Worm (Caenorhabditis elegans) whole organism, L4 larva: ENCODE data around the gene F54F2.9.
A peak's percentile ranks its signal among the peaks of the same experiment; 100 is the strongest.

Source experiments
- D1046.2 ChIP-seq: fragments of 200-800 bp; sonication (Bioruptor generic); IDR thresholded peaks from 2 replicates; pipeline ENCODE4 v1.3.6; 2022; ENCODE audit warnings: missing genetic modification characterization, missing compliant biosample characterization
- F26F4.8 ChIP-seq: fragments of 200-800 bp; sonication (Bioruptor generic); conservative IDR thresholded peaks from 2 replicates; pipeline ENCODE4 v1.3.6; 2022; ENCODE audit warnings: missing genetic modification characterization, missing compliant biosample characterization
- F37D6.2 ChIP-seq: sonication (generic microtip); optimal IDR thresholded peaks from 2 replicates; lab custom pipeline; 2016; ENCODE audit warnings: mild to moderate bottlenecking, missing genetic modification characterization, missing compliant biosample characterization
- F44E2.7 ChIP-seq: fragments of 200-800 bp; sonication (Bioruptor generic); IDR thresholded peaks from 2 replicates; pipeline ENCODE4 v2.1.2; 2022; ENCODE audit warnings: missing genetic modification characterization, missing compliant biosample characterization
- R02D3.7 ChIP-seq: fragments of 150-350 bp; sonication (generic microtip); optimal IDR thresholded peaks from 3 replicates; lab custom pipeline; 2014; ENCODE audit warnings: missing biosample characterization, missing genetic modification characterization
- T20F7.1 ChIP-seq: fragments of 200-800 bp; sonication (Bioruptor generic); optimal IDR thresholded peaks from 2 replicates; lab custom pipeline; 2018; ENCODE audit warnings: mild to moderate bottlenecking, missing genetic modification characterization, missing compliant biosample characterization
- Y48G9A.11 ChIP-seq: fragments of 200-800 bp; sonication (Bioruptor generic); IDR thresholded peaks from 2 replicates; pipeline ENCODE4 v1.3.6; 2022; ENCODE audit warnings: missing genetic modification reagents, missing genetic modification characterization, missing compliant biosample characterization
- Y75B8A.6 ChIP-seq: fragments of 200-800 bp; sonication (Bioruptor generic); IDR thresholded peaks from 2 replicates; pipeline ENCODE4 v1.3.6; 2022; ENCODE audit warnings: missing genetic modification reagents, missing genetic modification characterization, missing compliant biosample characterization
- ZK337.2 ChIP-seq: fragments of 200-800 bp; sonication (Bioruptor generic); IDR thresholded peaks from 2 replicates; pipeline ENCODE4 v1.3.6; 2022; ENCODE audit warnings: missing genetic modification reagents, missing genetic modification characterization, missing compliant biosample characterization
- aha-1 ChIP-seq: fragments of 150-350 bp; peaks from one replicate; lab custom pipeline; 2014; ENCODE audit warnings: missing biosample characterization, missing genetic modification characterization
- aly-2 ChIP-seq: sonication (generic microtip); optimal IDR thresholded peaks from 2 replicates; lab custom pipeline; 2018; ENCODE audit warnings: missing biosample characterization, missing genetic modification characterization
- arid-1 ChIP-seq: fragments of 200-800 bp; sonication (Bioruptor generic); conservative IDR thresholded peaks from 2 replicates; pipeline ENCODE4 v1.3.6; 2022; ENCODE audit warnings: missing genetic modification reagents, missing genetic modification characterization, missing compliant biosample characterization
- ceh-20 ChIP-seq: fragments of 200-800 bp; sonication (Bioruptor generic); IDR thresholded peaks from 2 replicates; pipeline ENCODE4 v1.3.6; 2022; ENCODE audit warnings: missing genetic modification reagents, missing genetic modification characterization, missing compliant biosample characterization
- ceh-32 ChIP-seq: sonication (generic microtip); optimal IDR thresholded peaks from 2 replicates; lab custom pipeline; 2016; ENCODE audit warnings: mild to moderate bottlenecking, missing genetic modification characterization, missing compliant biosample characterization; ENCODE audit not compliant: poor library complexity
- ces-1 ChIP-seq: fragments of 150-350 bp; sonication (generic microtip); optimal IDR thresholded peaks from 4 replicates; lab custom pipeline; 2014; ENCODE audit warnings: missing biosample characterization, missing genetic modification reagents, missing genetic modification characterization
- cey-2 ChIP-seq: sonication (generic microtip); optimal IDR thresholded peaks from 3 replicates; lab custom pipeline; 2017; ENCODE audit warnings: missing genetic modification characterization, mild to moderate bottlenecking, missing compliant biosample characterization, antibody characterized with exemption, borderline replicate concordance; ENCODE audit not compliant: insufficient read depth
- daf-8 ChIP-seq: fragments of 200-800 bp; sonication (Bioruptor generic); IDR thresholded peaks from 2 replicates; pipeline ENCODE4 v1.3.6; 2022; ENCODE audit warnings: missing genetic modification characterization, missing compliant biosample characterization
- dmd-8 ChIP-seq: fragments of 200-800 bp; sonication (Bioruptor generic); IDR thresholded peaks from 2 replicates; pipeline ENCODE4 v1.3.6; 2022; ENCODE audit warnings: missing genetic modification characterization, missing compliant biosample characterization
- dmd-9 ChIP-seq: fragments of 200-800 bp; sonication (Bioruptor generic); IDR thresholded peaks from 2 replicates; pipeline ENCODE4 v1.3.6; 2022; ENCODE audit warnings: missing genetic modification reagents, missing genetic modification characterization, missing compliant biosample characterization
- duxl-1 ChIP-seq: sonication (generic microtip); optimal IDR thresholded peaks from 2 replicates; lab custom pipeline; 2016; ENCODE audit warnings: mild to moderate bottlenecking, missing genetic modification characterization, moderate library complexity, missing compliant biosample characterization; ENCODE audit not compliant: poor library complexity
- egl-27 ChIP-seq: sonication (generic microtip); optimal IDR thresholded peaks from 3 replicates; lab custom pipeline; 2017; ENCODE audit warnings: missing biosample characterization, missing genetic modification reagents, missing genetic modification characterization
- hif-1 ChIP-seq, 2 experiments: sonication (generic microtip); optimal IDR thresholded peaks; 2 replicates each; lab custom pipeline; 2016 to 2017; ENCODE audit warnings: missing compliant biosample characterization in 2 of 2, missing genetic modification characterization in 2 of 2, missing genetic modification reagents in 2 of 2, missing genotype in 2 of 2, mild to moderate bottlenecking in 1 of 2
- hlh-30 ChIP-seq: sonication (generic microtip); optimal IDR thresholded peaks from 2 replicates; lab custom pipeline; 2017; ENCODE audit warnings: antibody characterized with exemption, mild to moderate bottlenecking, missing genetic modification characterization, missing compliant biosample characterization; ENCODE audit not compliant: insufficient read depth
- hmg-1.1 ChIP-seq: fragments of 200-800 bp; sonication (Bioruptor generic); IDR thresholded peaks from 2 replicates; pipeline ENCODE4 v1.3.6; 2022; ENCODE audit warnings: missing genetic modification reagents, missing genetic modification characterization, missing compliant biosample characterization
- lin-1 ChIP-seq: fragments of 200-800 bp; sonication (Bioruptor generic); IDR thresholded peaks from 2 replicates; pipeline ENCODE4 v1.3.6; 2022; ENCODE audit warnings: missing genetic modification reagents, missing genetic modification characterization, missing compliant biosample characterization
- lir-3 ChIP-seq: sonication (generic microtip); optimal IDR thresholded peaks from 2 replicates; lab custom pipeline; 2016; ENCODE audit warnings: mild to moderate bottlenecking, missing genetic modification characterization, missing compliant biosample characterization
- lsy-2 ChIP-seq, 2 experiments: fragments of 150-350 bp in 1 of 2; sonication (generic microtip) in 1 of 2; optimal IDR thresholded peaks; 2 replicates each; lab custom pipeline; 2014 to 2017; ENCODE audit warnings: missing biosample characterization in 2 of 2, missing genetic modification characterization in 2 of 2
- madf-5 ChIP-seq, 2 experiments: fragments of 200-800 bp; sonication (Bioruptor generic); IDR thresholded peaks; 2 replicates each; pipeline ENCODE4 v1.3.6; 2022; ENCODE audit warnings: missing compliant biosample characterization in 2 of 2, missing genetic modification characterization in 2 of 2
- mes-2 ChIP-seq: sonication (generic microtip); optimal IDR thresholded peaks from 2 replicates; lab custom pipeline; 2016; ENCODE audit warnings: missing genotype, mild to moderate bottlenecking, missing genetic modification characterization, missing compliant biosample characterization; ENCODE audit not compliant: poor library complexity, severe bottlenecking
- mxl-2 ChIP-seq: fragments of 200-800 bp; sonication (Bioruptor generic); conservative IDR thresholded peaks from 2 replicates; pipeline ENCODE4 v1.3.6; 2022; ENCODE audit warnings: missing genetic modification reagents, missing genetic modification characterization, missing compliant biosample characterization
- nhr-102 ChIP-seq: sonication (generic microtip); optimal IDR thresholded peaks from 2 replicates; lab custom pipeline; 2016; ENCODE audit warnings: mild to moderate bottlenecking, missing genetic modification characterization, moderate library complexity, missing compliant biosample characterization
- nhr-111 ChIP-seq: fragments of 200-800 bp; sonication (Bioruptor generic); optimal IDR thresholded peaks from 2 replicates; lab custom pipeline; 2018; ENCODE audit warnings: mild to moderate bottlenecking, missing genetic modification characterization, missing compliant biosample characterization
- nhr-48 ChIP-seq: sonication (generic microtip); optimal IDR thresholded peaks from 2 replicates; lab custom pipeline; 2016; ENCODE audit warnings: mild to moderate bottlenecking, missing genetic modification characterization, missing compliant biosample characterization
- nhr-76 ChIP-seq: fragments of 150-350 bp; optimal IDR thresholded peaks from 2 replicates; lab custom pipeline; 2014; ENCODE audit warnings: missing biosample characterization, missing genetic modification characterization
- pha-4 ChIP-seq, 2 experiments: fragments of 150-350 bp in 1 of 2; fragments of 200-800 bp in 1 of 2; sonication (Bioruptor generic) in 1 of 2; IDR thresholded peaks in 1 of 2; optimal IDR thresholded peaks in 1 of 2; 2 replicates each; pipeline versions ENCODE4 v1.3.6 to Lab custom; 2014 to 2022; ENCODE audit warnings: missing genetic modification characterization in 2 of 2, missing genetic modification reagents in 2 of 2, missing biosample characterization in 1 of 2, missing compliant biosample characterization in 1 of 2
- php-3 ChIP-seq: fragments of 200-800 bp; sonication (Bioruptor generic); IDR thresholded peaks from 2 replicates; pipeline ENCODE4 v1.3.6; 2022; ENCODE audit warnings: missing genetic modification reagents, missing genetic modification characterization, missing compliant biosample characterization
- rbr-2 ChIP-seq: sonication (generic microtip); optimal IDR thresholded peaks from 2 replicates; lab custom pipeline; 2016; ENCODE audit warnings: missing genotype, missing genetic modification characterization, missing compliant biosample characterization
- sdz-12 ChIP-seq: fragments of 200-800 bp; sonication (Bioruptor generic); optimal IDR thresholded peaks from 2 replicates; lab custom pipeline; 2018; ENCODE audit warnings: mild to moderate bottlenecking, missing genetic modification characterization, missing compliant biosample characterization
- set-16 ChIP-seq: fragments of 200-800 bp; sonication (Bioruptor generic); IDR thresholded peaks from 2 replicates; pipeline ENCODE4 v1.3.6; 2022; ENCODE audit warnings: missing genetic modification reagents, missing genetic modification characterization, missing compliant biosample characterization
- spr-3 ChIP-seq: fragments of 200-800 bp; sonication (Bioruptor generic); optimal IDR thresholded peaks from 2 replicates; lab custom pipeline; 2018; ENCODE audit warnings: mild to moderate bottlenecking, missing genetic modification characterization, missing compliant biosample characterization
- vab-7 ChIP-seq: fragments of 200-800 bp; sonication (Bioruptor generic); IDR thresholded peaks from 2 replicates; pipeline ENCODE4 v1.3.6; 2022; ENCODE audit warnings: missing genetic modification reagents, missing genetic modification characterization, missing compliant biosample characterization
- zfp-3 ChIP-seq: fragments of 200-800 bp; sonication (Bioruptor generic); conservative IDR thresholded peaks from 2 replicates; pipeline ENCODE4 v1.3.6; 2022; ENCODE audit warnings: missing genetic modification reagents, missing genetic modification characterization, missing compliant biosample characterization
- zip-11 ChIP-seq: fragments of 200-800 bp; sonication (Bioruptor generic); IDR thresholded peaks from 2 replicates; pipeline ENCODE4 v1.3.6; 2022; ENCODE audit warnings: missing genetic modification characterization, missing compliant biosample characterization
- zip-2 ChIP-seq: fragments of 150-350 bp; optimal IDR thresholded peaks from 2 replicates; lab custom pipeline; 2014; ENCODE audit warnings: missing biosample characterization, missing genetic modification characterization
- ztf-11 ChIP-seq: fragments of 150-350 bp; optimal IDR thresholded peaks from 2 replicates; lab custom pipeline; 2014; ENCODE audit warnings: missing biosample characterization, missing genetic modification characterization
- ztf-7 ChIP-seq: fragments of 150-350 bp; optimal IDR thresholded peaks from 2 replicates; lab custom pipeline; 2014; ENCODE audit warnings: missing biosample characterization, missing genetic modification characterization

Gene F54F2.9

DNA sequence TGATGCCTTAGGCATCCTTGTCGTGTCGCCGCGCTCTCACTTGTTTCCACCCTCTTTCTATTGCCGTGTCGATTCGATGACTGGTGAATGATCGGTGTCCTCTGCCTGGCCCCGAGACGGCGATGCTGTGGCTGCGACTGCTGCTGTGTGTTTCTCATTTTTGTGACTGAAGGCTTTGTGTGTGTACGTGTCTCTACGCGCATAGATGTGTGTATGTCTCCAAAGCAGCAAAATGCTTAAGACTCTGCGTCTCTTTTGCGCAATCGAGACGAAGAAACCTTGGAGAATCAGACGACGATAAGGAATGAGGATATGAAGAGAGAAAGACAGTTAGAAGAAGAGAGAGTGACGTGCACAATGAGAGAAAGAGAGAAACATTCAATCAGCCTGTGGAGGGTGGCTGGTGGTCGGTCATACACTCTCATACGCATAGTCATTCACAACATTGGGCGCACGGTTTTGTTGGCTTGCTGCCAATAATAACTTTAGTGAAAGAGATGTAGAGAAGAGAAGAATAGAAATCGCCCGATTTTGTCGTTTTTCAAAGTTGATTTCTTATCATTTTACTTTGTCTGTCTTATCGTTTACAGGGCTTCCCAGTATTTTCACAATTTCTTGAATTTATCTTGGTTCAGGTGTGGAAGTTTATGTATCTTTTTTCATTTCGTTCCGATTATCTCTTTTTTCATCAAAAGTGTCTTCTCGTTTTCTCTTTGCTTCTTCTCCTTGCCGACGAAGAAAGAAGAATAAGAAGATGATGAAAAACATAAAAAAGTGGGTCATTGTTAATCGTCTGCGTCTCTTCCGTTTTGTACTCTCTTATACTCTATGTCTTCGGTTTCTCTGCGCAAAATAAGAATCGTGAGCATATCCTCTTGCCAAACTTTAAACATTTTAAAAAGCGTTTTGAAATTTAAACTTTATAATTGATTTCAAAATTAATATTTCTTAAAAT is 24.9 kb downstream of the F54F2.9 start (continued):
- peak; percentile 59; the same call in 1 of the 2 replicates for TF ChIP-seq zfp-3 (GFP tag; lab: Robert Waterston, UW)
- TF ChIP-seq set-16 (GFP tag; lab: Robert Waterston, UW): peak; percentile 77; the same call in 1 of the 2 replicates
- peak; percentile 55 for TF ChIP-seq ceh-32 (tag; lab: Kevin White, UChicago)
- peak; percentile 59 for TF ChIP-seq ztf-7 (tag; lab: Kevin White, UChicago)
- no peak for TF ChIP-seq daf-8
- peak; percentile 87 for TF ChIP-seq T20F7.1 (GFP tag; lab: Kevin White, UChicago)
- peak; percentile 92 for TF ChIP-seq hmg-1.1
- TF ChIP-seq dmd-8: no peak
- TF ChIP-seq duxl-1: peak; percentile 57
- TF ChIP-seq cey-2 (tag; lab: Kevin White, UChicago): peak; percentile 88
- TF ChIP-seq mxl-2: peak; percentile 82
- TF ChIP-seq nhr-102 (tag; lab: Kevin White, UChicago): peak; percentile 94
- TF ChIP-seq nhr-76 (tag; lab: Kevin White, UChicago): no peak
- TF ChIP-seq F26F4.8 (GFP tag; lab: Robert Waterston, UW): no peak
- TF ChIP-seq sdz-12: no peak
- TF ChIP-seq F44E2.7 (GFP tag; lab: Robert Waterston, UW): no peak
- TF ChIP-seq zip-11 (GFP tag; lab: Robert Waterston, UW): no peak
- peak; percentile 8 for TF ChIP-seq lir-3 (tag; lab: Kevin White, UChicago)
- no peak for TF ChIP-seq ces-1 (GFP tag; lab: Kevin White, UChicago)
- TF ChIP-seq nhr-111 (GFP tag; lab: Kevin White, UChicago): no peak
- TF ChIP-seq dmd-9 (GFP tag; lab: Robert Waterston, UW): no peak
- no peak for TF ChIP-seq D1046.2 (GFP tag; lab: Robert Waterston, UW)
- TF ChIP-seq hif-1 (tag; optimal IDR thresholded peaks at IDR 0.05; lab: Kevin White, UChicago): peak; percentile 87 to 98
- TF ChIP-seq hlh-30 (tag; lab: Kevin White, UChicago): peak; percentile 98
- no peak for TF ChIP-seq Y48G9A.11 (GFP tag; lab: Robert Waterston, UW)
- peak; percentile 82 for TF ChIP-seq F37D6.2 (tag; lab: Kevin White, UChicago)
- peak; percentile 17; the same call in 1 of the 2 replicates for TF ChIP-seq Y75B8A.6 (GFP tag; lab: Robert Waterston, UW)
- no peak for TF ChIP-seq aly-2 (tag; lab: Kevin White, UChicago)
- peak; percentile 80 for TF ChIP-seq mes-2 (tag; lab: Kevin White, UChicago)
- TF ChIP-seq php-3: no peak
- TF ChIP-seq nhr-48 (tag; lab: Kevin White, UChicago): peak; percentile 95
- TF ChIP-seq pha-4 (GFP tag; IDR thresholded peaks at IDR 0.05; lab: Robert Waterston, UW): peak; percentile 81
- peak; percentile 86 for TF ChIP-seq pha-4 (tag; optimal IDR thresholded peaks at IDR 0.05; lab: Kevin White, UChicago)
- TF ChIP-seq aha-1 (tag; lab: Kevin White, UChicago): peak; percentile 100
- 0 out of 2 replicates have a peak, but pooled peaks have one; percentile 12 for TF ChIP-seq arid-1
- TF ChIP-seq ZK337.2 (GFP tag; lab: Robert Waterston, UW): peak; percentile 12; the same call in 1 of the 2 replicates
- TF ChIP-seq egl-27: peak; percentile 92
- no peak for TF ChIP-seq ztf-11 (tag; lab: Kevin White, UChicago)
- TF ChIP-seq ceh-20 (GFP tag; lab: Robert Waterston, UW): peak; percentile 73
- 0 out of 4 replicates have a peak, but pooled peaks of 1 of the 2 experiments have one; percentile 5 for TF ChIP-seq madf-5 (GFP tag; IDR thresholded peaks at IDR 0.05; lab: Robert Waterston, UW)
- TF ChIP-seq vab-7 (GFP tag; lab: Robert Waterston, UW): no peak
- TF ChIP-seq lsy-2 (tag; optimal IDR thresholded peaks at IDR 0.05; lab: Kevin White, UChicago): peak; percentile 92 to 94
- TF ChIP-seq rbr-2 (tag; lab: Kevin White, UChicago): peak; percentile 95
- no peak for TF ChIP-seq R02D3.7
- TF ChIP-seq lin-1 (GFP tag; lab: Robert Waterston, UW): peak; percentile 75; the same call in 1 of the 2 replicates
- peak; percentile 21 for TF ChIP-seq spr-3 (GFP tag; lab: Kevin White, UChicago)
- TF ChIP-seq zip-2: no peak
